Worm (Caenorhabditis elegans) whole organism, late embryonic: ENCODE measurements around the gene T01G6.10.

ENCODE experiments used
- C08G9.2 ChIP-seq: sonication (generic microtip); optimal IDR thresholded peaks from 2 replicates; lab custom pipeline; 2016; ENCODE audit warnings: mild to moderate bottlenecking, missing genetic modification characterization, moderate library complexity, missing compliant biosample characterization
- ama-1 ChIP-seq: fragments of 150-350 bp; optimal IDR thresholded peaks from 2 replicates; lab custom pipeline; 2014
- elt-2 ChIP-seq: sonication (generic microtip); optimal IDR thresholded peaks from 2 replicates; lab custom pipeline; 2016; ENCODE audit warnings: missing genetic modification reagents, missing genetic modification characterization, missing compliant biosample characterization
- fkh-10 ChIP-seq: fragments of 150-350 bp; optimal IDR thresholded peaks from 2 replicates; lab custom pipeline; 2014; ENCODE audit warnings: missing biosample characterization, missing genetic modification reagents, missing genetic modification characterization
- hlh-13 ChIP-seq: fragments of 200-800 bp; sonication (Bioruptor generic); optimal IDR thresholded peaks from 2 replicates; lab custom pipeline; 2018; ENCODE audit warnings: mild to moderate bottlenecking, missing genetic modification characterization, missing compliant biosample characterization
- hlh-6 ChIP-seq: sonication (generic microtip); optimal IDR thresholded peaks from 2 replicates; lab custom pipeline; 2016; ENCODE audit warnings: missing genotype, missing genetic modification characterization, missing compliant biosample characterization
- hlh-8 ChIP-seq: sonication (generic microtip); optimal IDR thresholded peaks from 2 replicates; lab custom pipeline; 2016; ENCODE audit warnings: missing genotype, missing genetic modification characterization, missing compliant biosample characterization
- madf-2 ChIP-seq: sonication (generic microtip); optimal IDR thresholded peaks from 2 replicates; lab custom pipeline; 2017; ENCODE audit warnings: missing genetic modification characterization, missing compliant biosample characterization
- pha-4 ChIP-seq: fragments of 150-350 bp; optimal IDR thresholded peaks from 2 replicates; lab custom pipeline; 2018; ENCODE audit warnings: missing biosample characterization, missing genetic modification reagents, missing genetic modification characterization
- rnt-1 ChIP-seq: sonication (generic microtip); optimal IDR thresholded peaks from 2 replicates; lab custom pipeline; 2016; ENCODE audit warnings: missing genetic modification characterization, missing compliant biosample characterization
- tbx-2 ChIP-seq: sonication (generic microtip); optimal IDR thresholded peaks from 2 replicates; lab custom pipeline; 2016; ENCODE audit warnings: missing genetic modification characterization, missing compliant biosample characterization

DNA sequence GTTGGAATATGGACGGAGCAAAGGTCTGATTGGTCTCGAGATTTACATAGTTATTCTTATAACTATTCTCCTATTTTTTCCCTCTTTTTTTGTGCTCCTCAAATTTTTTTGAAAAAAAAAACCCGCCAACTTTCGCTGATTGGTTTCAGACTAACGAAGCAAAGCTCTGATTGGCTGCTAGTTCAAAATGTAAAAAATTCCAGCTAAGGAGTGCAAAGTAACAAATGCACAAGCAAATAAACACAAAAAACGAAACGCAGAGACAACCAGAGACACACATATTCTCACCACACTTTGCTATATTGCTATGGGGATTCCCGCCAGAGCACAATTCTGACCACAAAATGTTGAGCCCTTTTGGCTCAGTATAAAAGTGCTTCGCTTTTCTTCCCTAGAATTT, 5.6 kb downstream of the T01G6.10 start, which contains the start of gene T01G6.1:
- TF ChIP-seq elt-2 (tag; lab: Kevin White, UChicago): no peak
- no peak for TF ChIP-seq fkh-10 (GFP tag; lab: Kevin White, UChicago)
- no peak for TF ChIP-seq pha-4 (tag; lab: Kevin White, UChicago)
- TF ChIP-seq hlh-8: no peak
- TF ChIP-seq rnt-1 (tag; lab: Kevin White, UChicago): no peak
- no peak for TF ChIP-seq madf-2 (tag; lab: Kevin White, UChicago)
- no peak for TF ChIP-seq hlh-13
- no peak for TF ChIP-seq tbx-2 (tag; lab: Kevin White, UChicago)
- TF ChIP-seq hlh-6: no peak
- TF ChIP-seq C08G9.2 (tag; lab: Kevin White, UChicago): no peak
- no peak for TF ChIP-seq ama-1 (lab: Kevin White, UChicago)
